In genomic region chr3L:3765782-3766520, dm6 we compare ENCODE assay signal across 1 fruit fly cellular context.
A peak's percentile ranks its signal among the peaks of the same experiment; 100 is the strongest.
TF ChIP-seq lines count a peak whose summit lies in the region.

No protein-coding gene starts in this region.

TF ChIP-seq in whole organism, embryonic, 481 proteins besides CTCF, POLR2A, EP300 and RAD21 (continued from another document and continues in another):
- TF ChIP-seq CG4854 (GFP tag; optimal IDR thresholded peaks at IDR 0.05; lab: Kevin White, UChicago) (peak; percentile 4), Rx (GFP tag; IDR thresholded peaks at IDR 0.05; lab: Robert Waterston, UW) (peak; percentile 62), CG34422 (GFP tag; IDR thresholded peaks at IDR 0.05; lab: Robert Waterston, UW) (peak; percentile 87; the same call in 2 of the 3 replicates), CG6683 (GFP tag; optimal IDR thresholded peaks at IDR 0.05; lab: Kevin White, UChicago) (peak; percentile 23), ATbp (GFP tag; optimal IDR thresholded peaks at IDR 0.05; lab: Kevin White, UChicago) (peak; percentile 60), sc (optimal IDR thresholded peaks at IDR 0.05; lab: Kevin White, UChicago) (no peak), sc (GFP tag; optimal IDR thresholded peaks at IDR 0.05; lab: Kevin White, UChicago) (peak; percentile 39), twi (tag; optimal IDR thresholded peaks at IDR 0.05; lab: Kevin White, UChicago) (peak; percentile 50), chn (GFP tag; optimal IDR thresholded peaks at IDR 0.05; lab: Kevin White, UChicago) (peak; percentile 11), CG14667 (GFP tag; IDR thresholded peaks at IDR 0.05; lab: Robert Waterston, UW) (peak; percentile 74), CG11695 (GFP tag; IDR thresholded peaks at IDR 0.05; lab: Robert Waterston, UW) (peak; percentile 71; the same call in 2 of the 3 replicates), CG17568 (GFP tag; optimal IDR thresholded peaks at IDR 0.05; lab: Kevin White, UChicago) (peak; percentile 8), Ptx1 (GFP tag; IDR thresholded peaks at IDR 0.05; lab: Robert Waterston, UW) (peak; percentile 81), Usf (GFP tag; optimal IDR thresholded peaks at IDR 0.05; lab: Kevin White, UChicago) (no peak), Hr3 (GFP tag; optimal IDR thresholded peaks at IDR 0.05; lab: Kevin White, UChicago) (peak; percentile 69), ems (GFP tag; optimal IDR thresholded peaks at IDR 0.05; lab: Kevin White, UChicago) (peak; percentile 2), Hsf (GFP tag; optimal IDR thresholded peaks at IDR 0.05; lab: Kevin White, UChicago) (peak; percentile 50), hkb (optimal IDR thresholded peaks at IDR 0.05; lab: Kevin White, UChicago) (no peak), hkb (GFP tag; IDR thresholded peaks at IDR 0.05; lab: Robert Waterston, UW) (peak; percentile 64), CG17912 (GFP tag; optimal IDR thresholded peaks at IDR 0.05; lab: Kevin White, UChicago) (peak; percentile 20), Stat92E (GFP tag; optimal IDR thresholded peaks at IDR 0.05; lab: Kevin White, UChicago) (no peak), CG12659 (GFP tag; optimal IDR thresholded peaks at IDR 0.05; lab: Kevin White, UChicago) (peak; percentile 83), CG4707 (GFP tag; optimal IDR thresholded peaks at IDR 0.05; lab: Kevin White, UChicago) (no peak), CG8290 (GFP tag; optimal IDR thresholded peaks at IDR 0.05; lab: Kevin White, UChicago) (no peak), CG8290 (tag; optimal IDR thresholded peaks at IDR 0.05; lab: Kevin White, UChicago) (peak; percentile 13 to 15), Sry-β (GFP tag; optimal IDR thresholded peaks at IDR 0.05; lab: Kevin White, UChicago) (no peak), CG13123 (GFP tag; optimal IDR thresholded peaks at IDR 0.05; lab: Kevin White, UChicago) (no peak), pum (GFP tag; optimal IDR thresholded peaks at IDR 0.05; lab: Kevin White, UChicago) (peak; percentile 19), Dfd (GFP tag; optimal IDR thresholded peaks at IDR 0.05; lab: Kevin White, UChicago) (no peak), Taf1 (GFP tag; IDR thresholded peaks at IDR 0.05; lab: Robert Waterston, UW) (peak; percentile 49; the same call in 1 of the 2 replicates), so (GFP tag; IDR thresholded peaks at IDR 0.05; lab: Robert Waterston, UW) (peak; percentile 44), jumu (GFP tag; optimal IDR thresholded peaks at IDR 0.05; lab: Kevin White, UChicago) (peak; percentile 25), HLH54F (GFP tag; optimal IDR thresholded peaks at IDR 0.05; lab: Kevin White, UChicago) (no peak), croc (GFP tag; conservative IDR thresholded peaks at IDR 0.05; lab: Robert Waterston, UW) (peak; percentile 58), CG17802 (tag; optimal IDR thresholded peaks at IDR 0.05; lab: Kevin White, UChicago) (no peak), Xrp1 (GFP tag; IDR thresholded peaks at IDR 0.05; lab: Robert Waterston, UW) (peak; percentile 75), CG8359 (GFP tag; optimal IDR thresholded peaks at IDR 0.05; lab: Kevin White, UChicago; ENCODE audit: borderline replicate concordance) (no peak), CG10321 (GFP tag; IDR thresholded peaks at IDR 0.05; lab: Robert Waterston, UW) (peak; percentile 88), CG5953 (GFP tag; IDR thresholded peaks at IDR 0.05; lab: Robert Waterston, UW) (no peak), CG7786 (GFP tag; optimal IDR thresholded peaks at IDR 0.05; lab: Kevin White, UChicago) (no peak), CG31224 (GFP tag; IDR thresholded peaks at IDR 0.05; lab: Robert Waterston, UW) (peak; percentile 21; the same call in 1 of the 2 replicates), CG15479 (GFP tag; optimal IDR thresholded peaks at IDR 0.05; lab: Kevin White, UChicago) (no peak), sens (GFP tag; lab: Kevin White, UChicago) (peak; percentile 80), CG8478 (optimal IDR thresholded peaks at IDR 0.05; lab: Kevin White, UChicago) (no peak), gce (GFP tag; IDR thresholded peaks at IDR 0.05; lab: Robert Waterston, UW) (no peak), GATAe (GFP tag; conservative IDR thresholded peaks at IDR 0.05; lab: Robert Waterston, UW) (no peak), CG8765 (GFP tag; IDR thresholded peaks at IDR 0.05; lab: Robert Waterston, UW) (no peak), HLHmδ (GFP tag; optimal IDR thresholded peaks at IDR 0.05; lab: Kevin White, UChicago) (no peak), slbo (GFP tag; IDR thresholded peaks at IDR 0.05; lab: Robert Waterston, UW) (peak; percentile 89), bab2 (GFP tag; optimal IDR thresholded peaks at IDR 0.05; lab: Kevin White, UChicago) (peak; percentile 13), Ets65A (GFP tag; lab: Kevin White, UChicago) (no peak), CG32767 (GFP tag; IDR thresholded peaks at IDR 0.05; lab: Robert Waterston, UW) (peak; percentile 41; the same call in 1 of the 2 replicates), Camta (GFP tag; optimal IDR thresholded peaks at IDR 0.05; lab: Kevin White, UChicago) (peak; percentile 1), gt (GFP tag; IDR thresholded peaks at IDR 0.05; lab: Robert Waterston, UW) (peak; percentile 9; the same call in 1 of the 2 replicates), Meics (GFP tag; optimal IDR thresholded peaks at IDR 0.05; lab: Kevin White, UChicago) (peak; percentile 81), dmrt99B (tag; optimal IDR thresholded peaks at IDR 0.05; lab: Kevin White, UChicago) (peak; percentile 89), CG7271 (tag; optimal IDR thresholded peaks at IDR 0.05; lab: Kevin White, UChicago) (no peak), chm (GFP tag; IDR thresholded peaks at IDR 0.05; lab: Robert Waterston, UW) (0 out of 2 replicates have a peak, but pooled peaks have one; percentile 22), C15 (GFP tag; IDR thresholded peaks at IDR 0.05; lab: Robert Waterston, UW) (0 out of 3 replicates have a peak, but pooled peaks have one; percentile 30), al (GFP tag; IDR thresholded peaks at IDR 0.05; lab: Robert Waterston, UW) (peak; percentile 50; the same call in 1 of the 2 replicates), knrl (GFP tag; IDR thresholded peaks at IDR 0.05; lab: Robert Waterston, UW; ENCODE audit: partially characterized antibody) (no peak), amos (GFP tag; IDR thresholded peaks at IDR 0.05; lab: Robert Waterston, UW; ENCODE audit: partially characterized antibody) (no peak; the same call in 1 of the 2 replicates), en (GFP tag; optimal IDR thresholded peaks at IDR 0.05; lab: Kevin White, UChicago) (peak; percentile 19), ci (GFP tag; IDR thresholded peaks at IDR 0.05; lab: Robert Waterston, UW) (peak; percentile 83), zen2 (GFP tag; IDR thresholded peaks at IDR 0.05; lab: Robert Waterston, UW; ENCODE audit: partially characterized antibody) (peak; percentile 29; the same call in 1 of the 3 replicates), Doc3 (GFP tag; IDR thresholded peaks at IDR 0.05; lab: Robert Waterston, UW; ENCODE audit: partially characterized antibody) (no peak), CG6689 (GFP tag; IDR thresholded peaks at IDR 0.05; lab: Robert Waterston, UW) (peak; percentile 70), ind (GFP tag; optimal IDR thresholded peaks at IDR 0.05; lab: Kevin White, UChicago) (peak; percentile 44), CG5245 (GFP tag; optimal IDR thresholded peaks at IDR 0.05; lab: Kevin White, UChicago) (no peak), tup (GFP tag; optimal IDR thresholded peaks at IDR 0.05; lab: Kevin White, UChicago) (no peak), CG6854 (GFP tag; optimal IDR thresholded peaks at IDR 0.05; lab: Kevin White, UChicago) (peak; percentile 58), odd (GFP tag; optimal IDR thresholded peaks at IDR 0.05; lab: Kevin White, UChicago) (peak; percentile 58), lola (GFP tag; optimal IDR thresholded peaks at IDR 0.05; lab: Kevin White, UChicago) (peak in 1 of 3 experiments; percentile 61), eyg (GFP tag; optimal IDR thresholded peaks at IDR 0.05; lab: Kevin White, UChicago) (peak; percentile 45), CG12744 (GFP tag; optimal IDR thresholded peaks at IDR 0.05; lab: Kevin White, UChicago) (no peak), CG10431 (GFP tag; optimal IDR thresholded peaks at IDR 0.05; lab: Kevin White, UChicago) (peak; percentile 31), CG6813 (GFP tag; optimal IDR thresholded peaks at IDR 0.05; lab: Kevin White, UChicago) (peak; percentile 46), CG30020 (tag; optimal IDR thresholded peaks at IDR 0.05; lab: Kevin White, UChicago) (peak; percentile 30), salm (tag; optimal IDR thresholded peaks at IDR 0.05; lab: Kevin White, UChicago) (peak; percentile 64), Mad (GFP tag; optimal IDR thresholded peaks at IDR 0.05; lab: Kevin White, UChicago) (no peak), sisA (GFP tag; IDR thresholded peaks at IDR 0.05; lab: Robert Waterston, UW) (peak; percentile 83; the same call in 1 of the 2 replicates), sr (GFP tag; IDR thresholded peaks at IDR 0.05; lab: Robert Waterston, UW) (no peak; the same call in 2 of the 3 replicates), CG3163 (GFP tag; optimal IDR thresholded peaks at IDR 0.05; lab: Kevin White, UChicago) (peak; percentile 98), corto (GFP tag; optimal IDR thresholded peaks at IDR 0.05; lab: Kevin White, UChicago) (peak; percentile 3), Optix (GFP tag; IDR thresholded peaks at IDR 0.05; lab: Robert Waterston, UW) (no peak), dimm (GFP tag; IDR thresholded peaks at IDR 0.05; lab: Robert Waterston, UW) (peak; percentile 50; the same call in 1 of the 2 replicates), Hmx (GFP tag; optimal IDR thresholded peaks at IDR 0.05; lab: Kevin White, UChicago) (peak; percentile 38), CG11723 (GFP tag; optimal IDR thresholded peaks at IDR 0.05; lab: Kevin White, UChicago) (peak; percentile 41), pnt (GFP tag; optimal IDR thresholded peaks at IDR 0.05; lab: Kevin White, UChicago) (no peak), Sin3A (optimal IDR thresholded peaks at IDR 0.05; lab: Kevin White, UChicago) (no peak), trem (tag; optimal IDR thresholded peaks at IDR 0.05; lab: Kevin White, UChicago) (no peak), CG11093 (GFP tag; IDR thresholded peaks at IDR 0.05; lab: Robert Waterston, UW) (peak; percentile 22; the same call in 1 of the 3 replicates), jigr1 (GFP tag; IDR thresholded peaks at IDR 0.05; lab: Robert Waterston, UW) (0 out of 3 replicates have a peak, but pooled peaks have one; percentile 31), E2f1 (GFP tag; IDR thresholded peaks at IDR 0.05; lab: Robert Waterston, UW) (peak; percentile 69), caup (GFP tag; optimal IDR thresholded peaks at IDR 0.05; lab: Kevin White, UChicago; ENCODE audit: severe bottlenecking) (peak; percentile 58), tin (GFP tag; optimal IDR thresholded peaks at IDR 0.05; lab: Kevin White, UChicago) (peak; percentile 27), CG17829 (tag; optimal IDR thresholded peaks at IDR 0.05; lab: Kevin White, UChicago) (peak; percentile 71), CG1647 (GFP tag; optimal IDR thresholded peaks at IDR 0.05; lab: Kevin White, UChicago) (no peak), Hr39 (optimal IDR thresholded peaks at IDR 0.05; lab: Kevin White, UChicago) (no peak), seq (GFP tag; IDR thresholded peaks at IDR 0.05; lab: Robert Waterston, UW) (no peak; the same call in 1 of the 2 replicates), sug (tag; optimal IDR thresholded peaks at IDR 0.05; lab: Kevin White, UChicago) (peak; percentile 66), ab (GFP tag; optimal IDR thresholded peaks at IDR 0.05; lab: Kevin White, UChicago) (no peak), cwo (GFP tag; optimal IDR thresholded peaks at IDR 0.05; lab: Kevin White, UChicago) (peak; percentile 95), chinmo (GFP tag; IDR thresholded peaks at IDR 0.05; lab: Robert Waterston, UW; ENCODE audit: partially characterized antibody) (peak; percentile 93; the same call in 3 of the 4 replicates), D19B (GFP tag; optimal IDR thresholded peaks at IDR 0.05; lab: Kevin White, UChicago) (peak; percentile 64), CG3281 (GFP tag; optimal IDR thresholded peaks at IDR 0.05; lab: Kevin White, UChicago) (peak; percentile 42), CG12071 (GFP tag; optimal IDR thresholded peaks at IDR 0.05; lab: Kevin White, UChicago) (peak; percentile 68), CG15514 (GFP tag; optimal IDR thresholded peaks at IDR 0.05; lab: Kevin White, UChicago) (peak; percentile 48), CG7357 (GFP tag; IDR thresholded peaks at IDR 0.05; lab: Robert Waterston, UW) (peak; percentile 62; the same call in 1 of the 3 replicates), PHDP (tag; optimal IDR thresholded peaks at IDR 0.05; lab: Kevin White, UChicago) (peak; percentile 88), tap (tag; optimal IDR thresholded peaks at IDR 0.05; lab: Kevin White, UChicago) (peak; percentile 61), CG9817 (tag; optimal IDR thresholded peaks at IDR 0.05; lab: Kevin White, UChicago) (peak; percentile 79), ranshi (GFP tag; IDR thresholded peaks at IDR 0.05; lab: Robert Waterston, UW) (peak; percentile 72), gcm (GFP tag; optimal IDR thresholded peaks at IDR 0.05; lab: Kevin White, UChicago) (peak; percentile 49), exex (tag; optimal IDR thresholded peaks at IDR 0.05; lab: Kevin White, UChicago) (peak; percentile 41), Lim3 (GFP tag; IDR thresholded peaks at IDR 0.05; lab: Robert Waterston, UW) (no peak; the same call in 1 of the 2 replicates), Opbp (GFP tag; IDR thresholded peaks at IDR 0.05; lab: Robert Waterston, UW; ENCODE audit: partially characterized antibody) (no peak), psq (GFP tag; optimal IDR thresholded peaks at IDR 0.05; lab: Kevin White, UChicago) (peak; percentile 78), cas (GFP tag; IDR thresholded peaks at IDR 0.05; lab: Robert Waterston, UW) (no peak), CG14965 (GFP tag; optimal IDR thresholded peaks at IDR 0.05; lab: Kevin White, UChicago; ENCODE audit: borderline replicate concordance) (no peak), CG4424 (GFP tag; optimal IDR thresholded peaks at IDR 0.05; lab: Kevin White, UChicago) (peak; percentile 53), CG11560 (tag; IDR thresholded peaks at IDR 0.05; lab: Robert Waterston, UW) (peak; percentile 62; the same call in 2 of the 3 replicates), NK7.1 (GFP tag; optimal IDR thresholded peaks at IDR 0.05; lab: Kevin White, UChicago) (no peak), trh (GFP tag; optimal IDR thresholded peaks at IDR 0.05; lab: Kevin White, UChicago) (no peak), pho (GFP tag; optimal IDR thresholded peaks at IDR 0.05; lab: Kevin White, UChicago) (peak; percentile 17), Atf6 (GFP tag; IDR thresholded peaks at IDR 0.05; lab: Robert Waterston, UW) (peak; percentile 79), E2f2 (GFP tag; IDR thresholded peaks at IDR 0.05; lab: Robert Waterston, UW) (peak; percentile 55), Pdp1 (GFP tag; optimal IDR thresholded peaks at IDR 0.05; lab: Kevin White, UChicago) (peak; percentile 22 to 29), Kr (GFP tag; optimal IDR thresholded peaks at IDR 0.05; lab: Kevin White, UChicago) (no peak), pfk (GFP tag; optimal IDR thresholded peaks at IDR 0.05; lab: Kevin White, UChicago) (peak; percentile 25)
